Worm (Caenorhabditis elegans) whole organism, L3 larva: ENCODE data around the gene ZK616.61.

Experiments used
- R02D3.7 ChIP-seq: fragments of 150-350 bp; optimal IDR thresholded peaks from 2 replicates; lab custom pipeline; 2014; ENCODE audit warnings: missing biosample characterization, missing genetic modification characterization
- ZK546.5 ChIP-seq: sonication (generic microtip); optimal IDR thresholded peaks from 2 replicates; lab custom pipeline; 2017; ENCODE audit warnings: missing biosample characterization, missing genetic modification characterization
- aly-2 ChIP-seq: fragments of 150-350 bp; optimal IDR thresholded peaks from 2 replicates; lab custom pipeline; 2014; ENCODE audit warnings: missing biosample characterization, missing genetic modification characterization
- ceh-16 ChIP-seq: sonication (generic microtip); optimal IDR thresholded peaks from 2 replicates; lab custom pipeline; 2017; ENCODE audit warnings: missing biosample characterization, missing genetic modification characterization
- ceh-28 ChIP-seq: fragments of 150-350 bp; optimal IDR thresholded peaks from 2 replicates; lab custom pipeline; 2014; ENCODE audit warnings: missing biosample characterization, missing genetic modification reagents, missing genetic modification characterization
- ceh-82 ChIP-seq: fragments of 150-350 bp; optimal IDR thresholded peaks from 2 replicates; lab custom pipeline; 2014; ENCODE audit warnings: missing biosample characterization, missing genetic modification characterization
- ceh-9 ChIP-seq: sonication (generic microtip); optimal IDR thresholded peaks from 2 replicates; lab custom pipeline; 2018; ENCODE audit warnings: missing biosample characterization, missing genetic modification characterization
- daf-12 ChIP-seq: fragments of 150-350 bp; optimal IDR thresholded peaks from 2 replicates; lab custom pipeline; 2014; ENCODE audit warnings: missing biosample characterization, missing genetic modification reagents, missing genetic modification characterization
- egl-5 ChIP-seq: fragments of 150-350 bp; optimal IDR thresholded peaks from 2 replicates; lab custom pipeline; 2017; ENCODE audit warnings: missing biosample characterization, missing genetic modification reagents, missing genetic modification characterization, inconsistent platforms
- elt-1 ChIP-seq: fragments of 150-350 bp; optimal IDR thresholded peaks from 2 replicates; lab custom pipeline; 2014; ENCODE audit warnings: missing biosample characterization, missing genetic modification characterization
- elt-3 ChIP-seq, 3 experiments: fragments of 150-350 bp in 1 of 3; sonication (generic microtip) in 2 of 3; optimal IDR thresholded peaks; 2 replicates in 2 of 3; 4 replicates in 1 of 3; lab custom pipeline; 2014 to 2017; ENCODE audit warnings: missing biosample characterization in 3 of 3, missing genetic modification characterization in 3 of 3
- fkh-10 ChIP-seq: sonication (generic microtip); optimal IDR thresholded peaks from 2 replicates; lab custom pipeline; 2017; ENCODE audit warnings: missing biosample characterization, missing genetic modification reagents, missing genetic modification characterization
- fkh-2 ChIP-seq: fragments of 150-350 bp; optimal IDR thresholded peaks from 2 replicates; lab custom pipeline; 2014; ENCODE audit warnings: missing biosample characterization, missing genetic modification reagents, missing genetic modification characterization
- fos-1 ChIP-seq: fragments of 150-350 bp; optimal IDR thresholded peaks from 2 replicates; lab custom pipeline; 2014; ENCODE audit warnings: missing biosample characterization, missing genetic modification characterization
- hmg-11 ChIP-seq: sonication (generic microtip); optimal IDR thresholded peaks from 2 replicates; lab custom pipeline; 2016; ENCODE audit warnings: missing genetic modification characterization, missing compliant biosample characterization
- jun-1 ChIP-seq: fragments of 150-350 bp; optimal IDR thresholded peaks from 2 replicates; lab custom pipeline; 2014; ENCODE audit warnings: missing biosample characterization, missing genetic modification reagents, missing genetic modification characterization
- lin-15B ChIP-seq: fragments of 150-350 bp; optimal IDR thresholded peaks from 2 replicates; lab custom pipeline; 2014; ENCODE audit warnings: missing biosample characterization, missing genetic modification characterization
- lin-39 ChIP-seq: fragments of 150-350 bp; optimal IDR thresholded peaks from 2 replicates; lab custom pipeline; 2018; ENCODE audit warnings: missing biosample characterization, missing genetic modification reagents, missing genetic modification characterization
- lsy-12 ChIP-seq: sonication (generic microtip); optimal IDR thresholded peaks from 2 replicates; lab custom pipeline; 2016; ENCODE audit warnings: mild to moderate bottlenecking, missing genetic modification characterization, missing compliant biosample characterization
- mdl-1 ChIP-seq: fragments of 150-350 bp; optimal IDR thresholded peaks from 2 replicates; lab custom pipeline; 2014; ENCODE audit warnings: missing biosample characterization, missing genetic modification characterization
- mml-1 ChIP-seq: fragments of 150-350 bp; sonication (generic microtip); optimal IDR thresholded peaks from 3 replicates; lab custom pipeline; 2014; ENCODE audit warnings: missing biosample characterization, missing genetic modification characterization
- nfya-1 ChIP-seq: sonication (generic microtip); optimal IDR thresholded peaks from 2 replicates; lab custom pipeline; 2017; ENCODE audit warnings: missing genetic modification characterization, mild to moderate bottlenecking, missing compliant biosample characterization, antibody characterized with exemption, moderate library complexity; ENCODE audit not compliant: insufficient read depth
- nhr-12 ChIP-seq: fragments of 150-350 bp; optimal IDR thresholded peaks from 2 replicates; lab custom pipeline; 2014; ENCODE audit warnings: missing biosample characterization, missing genetic modification characterization
- nhr-23 ChIP-seq: fragments of 150-350 bp; optimal IDR thresholded peaks from 2 replicates; lab custom pipeline; 2014; ENCODE audit warnings: missing biosample characterization, missing genetic modification reagents, missing genetic modification characterization
- nhr-28 ChIP-seq: fragments of 150-350 bp; optimal IDR thresholded peaks from 2 replicates; lab custom pipeline; 2014; ENCODE audit warnings: missing biosample characterization, missing genetic modification characterization
- nhr-43 ChIP-seq: sonication (generic microtip); optimal IDR thresholded peaks from 2 replicates; lab custom pipeline; 2016; ENCODE audit warnings: mild to moderate bottlenecking, missing genetic modification characterization, missing compliant biosample characterization; ENCODE audit not compliant: poor library complexity, severe bottlenecking
- nhr-67 ChIP-seq: fragments of 150-350 bp; optimal IDR thresholded peaks from 2 replicates; lab custom pipeline; 2014; ENCODE audit warnings: missing biosample characterization, missing genetic modification characterization
- nhr-76 ChIP-seq: fragments of 150-350 bp; sonication (generic microtip); optimal IDR thresholded peaks from 5 replicates; lab custom pipeline; 2014; ENCODE audit warnings: missing biosample characterization, missing genetic modification characterization
- pqm-1 ChIP-seq: fragments of 150-350 bp; optimal IDR thresholded peaks from 2 replicates; lab custom pipeline; 2017; ENCODE audit warnings: missing biosample characterization, missing genetic modification characterization, inconsistent platforms
- sea-2 ChIP-seq: fragments of 150-350 bp; sonication (generic microtip); optimal IDR thresholded peaks from 4 replicates; lab custom pipeline; 2014; ENCODE audit warnings: missing biosample characterization, missing genetic modification reagents, missing genetic modification characterization
- skn-1 ChIP-seq: fragments of 150-350 bp; optimal IDR thresholded peaks from 2 replicates; lab custom pipeline; 2014; ENCODE audit warnings: missing biosample characterization, missing genetic modification characterization
- tbx-2 ChIP-seq: sonication (generic microtip); optimal IDR thresholded peaks from 2 replicates; lab custom pipeline; 2016; ENCODE audit warnings: mild to moderate bottlenecking, missing genetic modification characterization, missing compliant biosample characterization
- unc-39 ChIP-seq: sonication (generic microtip); optimal IDR thresholded peaks from 4 replicates; lab custom pipeline; 2017; ENCODE audit warnings: missing biosample characterization, missing genetic modification characterization
- zag-1 ChIP-seq: fragments of 150-350 bp; optimal IDR thresholded peaks from 2 replicates; lab custom pipeline; 2014; ENCODE audit warnings: missing biosample characterization, missing genetic modification characterization
- ztf-4 ChIP-seq: fragments of 150-350 bp; optimal IDR thresholded peaks from 2 replicates; lab custom pipeline; 2014; ENCODE audit warnings: missing biosample characterization, missing genetic modification characterization

ZK616.61 gene

ce11 chrIV:5411641-5412337, 6.3 kb downstream of the ZK616.61 start, which contains the start of gene ZK616.8:
Gene ZK616.8 (minus strand): TSS chrIV:5412193.
- TF ChIP-seq elt-1 (tag; lab: Kevin White, UChicago) (no peak), sea-2 (GFP tag; lab: Kevin White, UChicago) (no peak), ceh-28 (tag; lab: Kevin White, UChicago) (peak; percentile 61), mdl-1 (tag; lab: Kevin White, UChicago) (no peak), nfya-1 (no peak), nhr-23 (no peak), fkh-2 (tag; lab: Kevin White, UChicago) (no peak)

ce11 chrIV:5415696-5416095, 10.3 kb downstream of the ZK616.61 start, which contains the start of gene spp-7:
Gene spp-7 (minus strand): TSS chrIV:5415796.
- TF ChIP-seq egl-5 (tag; lab: Kevin White, UChicago) (no peak), ceh-9 (no peak), elt-3 (tag; optimal IDR thresholded peaks at IDR 0.05; lab: Kevin White, UChicago) (no peak), R02D3.7 (tag; lab: Kevin White, UChicago) (no peak), nhr-23 (no peak), nhr-67 (tag; lab: Kevin White, UChicago) (no peak), daf-12 (tag; lab: Kevin White, UChicago) (no peak), ZK546.5 (tag; lab: Kevin White, UChicago) (no peak), mml-1 (tag; lab: Kevin White, UChicago) (no peak), ztf-4 (tag; lab: Kevin White, UChicago) (no peak), lsy-12 (no peak), hmg-11 (tag; lab: Kevin White, UChicago) (no peak), lin-15B (tag; lab: Kevin White, UChicago) (no peak), pqm-1 (tag; lab: Kevin White, UChicago) (no peak), elt-1 (tag; lab: Kevin White, UChicago) (no peak), nhr-12 (no peak), fos-1 (tag; lab: Kevin White, UChicago) (no peak)

- no peak for TF ChIP-seq nhr-43 (tag; lab: Kevin White, UChicago)
- no peak for TF ChIP-seq sea-2 (GFP tag; lab: Kevin White, UChicago)
- no peak for TF ChIP-seq ZK546.5 (tag; lab: Kevin White, UChicago)
- no peak for TF ChIP-seq zag-1 (tag; lab: Kevin White, UChicago)
- TF ChIP-seq jun-1 (tag; lab: Kevin White, UChicago): no peak
- no peak for TF ChIP-seq nhr-67 (tag; lab: Kevin White, UChicago)
- no peak for TF ChIP-seq mml-1 (tag; lab: Kevin White, UChicago)
- TF ChIP-seq unc-39: no peak
- TF ChIP-seq pqm-1 (tag; lab: Kevin White, UChicago): no peak
- no peak for TF ChIP-seq nhr-76 (tag; lab: Kevin White, UChicago)
- TF ChIP-seq ceh-28 (tag; lab: Kevin White, UChicago): no peak
- no peak for TF ChIP-seq aly-2
- no peak for TF ChIP-seq lin-39 (tag; lab: Kevin White, UChicago)
- TF ChIP-seq ceh-82 (tag; lab: Kevin White, UChicago): no peak
- no peak for TF ChIP-seq fkh-2 (tag; lab: Kevin White, UChicago)
- no peak for TF ChIP-seq fkh-10 (GFP tag; lab: Kevin White, UChicago)
- no peak for TF ChIP-seq nhr-12
- TF ChIP-seq skn-1 (tag; lab: Kevin White, UChicago): no peak
Measured at ce11 chrIV:5419122-5419521, 13.7 kb downstream of the ZK616.61 start, which contains the start of gene ehn-3. Gene ehn-3 (minus strand): TSS chrIV:5419222.

ce11 chrIV:5438705-5439104, 33.3 kb downstream of the ZK616.61 start, which contains the start of gene mgl-3:
Gene mgl-3 (plus strand): TSS chrIV:5439005.
- no peak for TF ChIP-seq daf-12 (tag; lab: Kevin White, UChicago)
- TF ChIP-seq ztf-4 (tag; lab: Kevin White, UChicago): no peak
- TF ChIP-seq jun-1 (tag; lab: Kevin White, UChicago): no peak
- TF ChIP-seq nhr-28 (tag; lab: Kevin White, UChicago): no peak
- TF ChIP-seq ceh-28 (tag; lab: Kevin White, UChicago): no peak
- TF ChIP-seq tbx-2 (tag; lab: Kevin White, UChicago): no peak
- no peak for TF ChIP-seq ceh-9
- no peak for TF ChIP-seq nhr-23
- no peak for TF ChIP-seq elt-3 (tag; optimal IDR thresholded peaks at IDR 0.05; lab: Kevin White, UChicago)
- TF ChIP-seq nhr-76 (tag; lab: Kevin White, UChicago): no peak
- no peak for TF ChIP-seq fos-1 (tag; lab: Kevin White, UChicago)
- TF ChIP-seq ceh-16 (tag; lab: Kevin White, UChicago): no peak
- TF ChIP-seq ZK546.5 (tag; lab: Kevin White, UChicago): no peak
- no peak for TF ChIP-seq lin-15B (tag; lab: Kevin White, UChicago)
- no peak for TF ChIP-seq fkh-2 (tag; lab: Kevin White, UChicago)
- TF ChIP-seq aly-2: no peak
- TF ChIP-seq skn-1 (tag; lab: Kevin White, UChicago): no peak
